Worm (Caenorhabditis elegans): ENCODE measurements around the gene taf-7.1.

Gene taf-7.1

DNA sequence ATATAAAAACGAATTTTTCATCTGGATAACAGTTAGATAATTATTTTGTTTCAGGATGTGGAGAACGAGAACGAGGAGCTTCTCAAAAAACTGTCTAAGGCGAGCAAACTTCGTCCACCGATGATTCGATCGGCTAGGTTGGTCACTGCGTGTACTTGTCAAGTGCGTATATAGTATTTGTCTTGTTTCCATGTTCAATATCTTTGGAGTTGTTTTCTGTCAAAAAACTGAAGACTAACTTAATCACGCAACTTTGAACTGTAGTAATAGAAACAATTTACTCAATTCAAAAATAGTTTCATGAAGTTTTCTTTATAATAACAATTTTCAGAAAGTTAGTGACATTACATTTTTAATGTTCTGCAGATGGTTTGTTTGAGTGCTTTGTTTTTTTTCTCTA lies 8.6 kb downstream of the taf-7.1 start:
- no peak for TF ChIP-seq lin-14 (GFP tag; optimal IDR thresholded peaks at IDR 0.05)
- no peak for TF ChIP-seq unc-30 (tag; optimal IDR thresholded peaks at IDR 0.05)
- no peak for TF ChIP-seq ets-5 (GFP tag; IDR thresholded peaks at IDR 0.05)
- TF ChIP-seq elt-3 (tag; optimal IDR thresholded peaks at IDR 0.05), result no peak
- TF ChIP-seq dsc-1 (tag; optimal IDR thresholded peaks at IDR 0.05), result no peak
- no peak for TF ChIP-seq pag-3 (tag; optimal IDR thresholded peaks at IDR 0.05; ENCODE audit: borderline replicate concordance, insufficient read depth)
- TF ChIP-seq lir-3 (tag; optimal IDR thresholded peaks at IDR 0.05; ENCODE audit: poor library complexity), result no peak
- no peak for TF ChIP-seq fkh-10 (GFP tag; optimal IDR thresholded peaks at IDR 0.05)
- no peak for TF ChIP-seq irx-1 (tag; optimal IDR thresholded peaks at IDR 0.05)
- TF ChIP-seq hpl-2 (GFP tag; optimal IDR thresholded peaks at IDR 0.05), result no peak
- TF ChIP-seq skn-1 (tag; optimal IDR thresholded peaks at IDR 0.05), result no peak
- no peak for TF ChIP-seq ceh-90 (tag; optimal IDR thresholded peaks at IDR 0.05)
- no peak for TF ChIP-seq unc-130 (tag; optimal IDR thresholded peaks at IDR 0.05)
- TF ChIP-seq nhr-84 (tag; optimal IDR thresholded peaks at IDR 0.05), result no peak
- TF ChIP-seq nhr-19 (GFP tag; conservative IDR thresholded peaks at IDR 0.05), result no peak
- TF ChIP-seq aha-1 (tag; optimal IDR thresholded peaks at IDR 0.05), result no peak
- TF ChIP-seq efl-1 (optimal IDR thresholded peaks at IDR 0.05), result no peak
- no peak for TF ChIP-seq efl-1 (GFP tag; optimal IDR thresholded peaks at IDR 0.05 in 1 of 2)
- no peak for TF ChIP-seq egl-27 (tag; optimal IDR thresholded peaks at IDR 0.05)
- no peak for TF ChIP-seq nhr-71 (tag; optimal IDR thresholded peaks at IDR 0.05)

DNA sequence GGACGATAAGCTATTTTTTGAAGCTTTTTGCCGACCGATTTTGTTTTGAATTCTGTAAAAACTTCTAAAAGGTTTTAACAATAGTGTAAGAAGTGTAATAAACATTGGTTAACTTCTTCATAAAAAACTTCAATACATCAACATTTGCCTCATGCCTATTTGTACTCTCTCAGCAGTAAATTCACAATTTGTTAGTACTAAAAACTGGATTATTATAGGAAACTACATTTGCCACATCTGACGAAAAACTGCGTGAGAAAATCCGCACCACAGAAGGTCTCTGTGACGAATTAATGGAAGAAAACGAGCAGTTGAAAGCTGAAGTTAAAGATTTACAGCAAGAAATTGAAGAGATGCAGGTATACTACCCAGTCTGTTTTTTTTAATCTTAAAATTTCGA lies 9.8 kb downstream of the taf-7.1 start:
- TF ChIP-seq fkh-8 (tag; optimal IDR thresholded peaks at IDR 0.05) (no peak), ces-1 (GFP tag; optimal IDR thresholded peaks at IDR 0.05) (no peak), snu-23 (GFP tag; optimal IDR thresholded peaks at IDR 0.05) (no peak), nhr-71 (tag; optimal IDR thresholded peaks at IDR 0.05) (no peak), nhr-85 (tag) (no peak), unc-130 (tag; optimal IDR thresholded peaks at IDR 0.05) (no peak), aly-2 (tag; optimal IDR thresholded peaks at IDR 0.05) (no peak), blmp-1 (tag; optimal IDR thresholded peaks at IDR 0.05) (no peak), ceh-63 (GFP tag; optimal IDR thresholded peaks at IDR 0.05) (no peak), C34B4.2 (tag; optimal IDR thresholded peaks at IDR 0.05) (no peak), mef-2 (tag; optimal IDR thresholded peaks at IDR 0.05) (no peak), nhr-20 (tag; optimal IDR thresholded peaks at IDR 0.05) (no peak), snpc-4 (tag; optimal IDR thresholded peaks at IDR 0.05) (no peak), unc-98 (GFP tag; IDR thresholded peaks at IDR 0.05) (no peak), pqm-1 (tag; optimal IDR thresholded peaks at IDR 0.05) (no peak), nhr-90 (tag; optimal IDR thresholded peaks at IDR 0.05; ENCODE audit: poor library complexity) (no peak), alr-1 (tag; optimal IDR thresholded peaks at IDR 0.05; ENCODE audit: borderline replicate concordance) (no peak)

DNA sequence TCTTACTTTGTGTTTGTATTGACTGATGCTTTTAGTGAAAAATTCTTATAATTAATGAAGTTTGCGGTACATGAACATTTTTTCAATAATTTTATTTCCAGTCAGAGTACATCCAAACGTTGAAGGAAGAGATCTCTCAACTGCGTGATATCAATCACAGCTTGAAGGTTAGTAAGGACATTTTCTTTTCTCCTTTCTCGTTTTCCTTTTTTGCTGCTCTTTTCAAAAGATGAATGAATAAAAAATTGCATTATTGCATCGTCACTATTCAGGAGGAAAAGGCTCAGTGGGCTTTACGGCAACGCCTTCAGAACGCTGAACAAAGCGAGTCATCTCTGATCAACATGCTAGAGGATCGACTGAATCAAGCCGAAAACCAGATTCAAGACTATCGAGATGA lies 10.4 kb downstream of the taf-7.1 start:
- peak; percentile 62 for TF ChIP-seq fkh-10 (GFP tag; optimal IDR thresholded peaks at IDR 0.05)
- TF ChIP-seq lin-13 (GFP tag; optimal IDR thresholded peaks at IDR 0.05), result no peak

DNA sequence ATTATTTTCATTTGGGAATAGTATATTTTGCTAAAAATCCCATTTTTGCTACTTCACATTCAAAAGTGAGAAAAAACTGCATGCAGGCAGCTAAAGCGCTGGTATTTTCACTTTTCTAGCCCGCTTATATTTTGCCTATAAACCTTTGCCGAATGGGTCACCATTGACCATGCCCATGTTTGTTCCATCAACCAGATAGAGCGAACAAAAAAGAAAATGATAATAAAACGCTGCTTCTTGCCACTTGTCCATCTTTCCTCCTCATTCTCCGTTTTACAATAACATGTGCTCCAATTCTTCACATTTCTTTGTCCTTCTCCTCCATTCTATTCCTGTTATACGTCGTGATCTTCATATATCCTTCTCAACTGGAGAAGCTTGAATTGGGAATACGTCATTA lies 13.6 kb downstream of the taf-7.1 start, which contains the start of gene tag-241:
TSS of gene tag-241 (plus strand) at position 301 of the 400 bp plus-strand sequence.
- TF ChIP-seq dpl-1 (GFP tag; optimal IDR thresholded peaks at IDR 0.05), result no peak
- peak; percentile 1 for TF ChIP-seq lin-14 (GFP tag; optimal IDR thresholded peaks at IDR 0.05)
- TF ChIP-seq lsy-2 (tag; optimal IDR thresholded peaks at IDR 0.05), result no peak

All from whole organism, L1 larva.